Worm (Caenorhabditis elegans) whole organism, mixed stage, embryonic: ENCODE data around the gene Y42G9A.2.
A peak's percentile ranks its signal among the peaks of the same experiment; 100 is the strongest.

Source experiments
- bed-3 ChIP-seq: fragments of 200-800 bp; sonication (Bioruptor generic); optimal IDR thresholded peaks from 3 replicates; lab custom pipeline; 2018; ENCODE audit warnings: mild to moderate bottlenecking, missing genetic modification characterization, moderate library complexity, missing compliant biosample characterization
- blmp-1 ChIP-seq: fragments of 150-350 bp; optimal IDR thresholded peaks from 2 replicates; lab custom pipeline; 2014; ENCODE audit warnings: missing biosample characterization, missing genetic modification characterization
- ceh-39 ChIP-seq: fragments of 150-350 bp; optimal IDR thresholded peaks from 2 replicates; lab custom pipeline; 2014; ENCODE audit warnings: missing biosample characterization, missing genetic modification characterization
- ceh-43 ChIP-seq: fragments of 200-800 bp; sonication (Bioruptor generic); optimal IDR thresholded peaks from 2 replicates; lab custom pipeline; 2018; ENCODE audit warnings: mild to moderate bottlenecking, missing genetic modification characterization, moderate library complexity, missing compliant biosample characterization
- ceh-83 ChIP-seq: fragments of 200-800 bp; sonication (Bioruptor generic); optimal IDR thresholded peaks from 2 replicates; lab custom pipeline; 2018; ENCODE audit warnings: mild to moderate bottlenecking, missing genetic modification characterization, missing compliant biosample characterization
- ces-1 ChIP-seq: fragments of 150-350 bp; optimal IDR thresholded peaks from 2 replicates; lab custom pipeline; 2014; ENCODE audit warnings: missing biosample characterization, missing genetic modification reagents, missing genetic modification characterization
- drap-1 ChIP-seq: fragments of 200-800 bp; sonication (Bioruptor generic); optimal IDR thresholded peaks from 3 replicates; lab custom pipeline; 2018; ENCODE audit warnings: mild to moderate bottlenecking, missing genetic modification characterization, missing compliant biosample characterization
- elt-1 ChIP-seq: sonication (generic microtip); optimal IDR thresholded peaks from 2 replicates; lab custom pipeline; 2017; ENCODE audit warnings: missing genetic modification characterization, mild to moderate bottlenecking, missing compliant biosample characterization, antibody characterized with exemption, moderate library complexity, borderline replicate concordance; ENCODE audit not compliant: insufficient read depth
- elt-3 ChIP-seq: fragments of 150-350 bp; optimal IDR thresholded peaks from 2 replicates; lab custom pipeline; 2014; ENCODE audit warnings: missing biosample characterization, missing genetic modification characterization
- flh-1 ChIP-seq: fragments of 200-800 bp; sonication (Bioruptor generic); optimal IDR thresholded peaks from 2 replicates; lab custom pipeline; 2018; ENCODE audit warnings: mild to moderate bottlenecking, missing genetic modification characterization, moderate library complexity, missing compliant biosample characterization
- ham-2 ChIP-seq: fragments of 200-800 bp; sonication (Bioruptor generic); optimal IDR thresholded peaks from 2 replicates; lab custom pipeline; 2018; ENCODE audit warnings: mild to moderate bottlenecking, missing genetic modification characterization, missing compliant biosample characterization
- hlh-1 ChIP-seq: fragments of 150-350 bp; optimal IDR thresholded peaks from 2 replicates; lab custom pipeline; 2014; ENCODE audit warnings: missing biosample characterization, missing genetic modification reagents, missing genetic modification characterization
- lin-13 ChIP-seq: fragments of 150-350 bp; optimal IDR thresholded peaks from 2 replicates; lab custom pipeline; 2014; ENCODE audit warnings: missing biosample characterization, missing genetic modification characterization
- lin-32 ChIP-seq: fragments of 200-800 bp; sonication (Bioruptor generic); optimal IDR thresholded peaks from 2 replicates; lab custom pipeline; 2018; ENCODE audit warnings: mild to moderate bottlenecking, missing genetic modification characterization, missing compliant biosample characterization
- lsy-2 ChIP-seq: fragments of 150-350 bp; optimal IDR thresholded peaks from 2 replicates; lab custom pipeline; 2014; ENCODE audit warnings: missing biosample characterization, missing genetic modification characterization
- mab-5 ChIP-seq: fragments of 150-350 bp; optimal IDR thresholded peaks from 2 replicates; lab custom pipeline; 2014; ENCODE audit warnings: missing biosample characterization, missing genetic modification characterization
- mep-1 ChIP-seq: fragments of 150-350 bp; optimal IDR thresholded peaks from 2 replicates; lab custom pipeline; 2017; ENCODE audit warnings: missing biosample characterization, missing genetic modification reagents, missing genetic modification characterization, inconsistent platforms
- mls-2 ChIP-seq: sonication (generic microtip); optimal IDR thresholded peaks from 2 replicates; lab custom pipeline; 2016; ENCODE audit warnings: mild to moderate bottlenecking, missing genetic modification characterization, moderate library complexity, missing compliant biosample characterization
- nhr-12 ChIP-seq: fragments of 150-350 bp; optimal IDR thresholded peaks from 2 replicates; lab custom pipeline; 2014; ENCODE audit warnings: missing biosample characterization, missing genetic modification characterization
- nhr-2 ChIP-seq: fragments of 150-350 bp; optimal IDR thresholded peaks from 2 replicates; lab custom pipeline; 2014; ENCODE audit warnings: missing biosample characterization, missing genetic modification characterization
- nhr-76 ChIP-seq: sonication (generic microtip); optimal IDR thresholded peaks from 2 replicates; lab custom pipeline; 2017; ENCODE audit warnings: missing biosample characterization, missing genetic modification characterization
- pha-4 ChIP-seq: fragments of 150-350 bp; optimal IDR thresholded peaks from 2 replicates; lab custom pipeline; 2018; ENCODE audit warnings: missing biosample characterization, missing genetic modification reagents, missing genetic modification characterization
- sem-2 ChIP-seq: fragments of 200-800 bp; sonication (Bioruptor generic); optimal IDR thresholded peaks from 2 replicates; lab custom pipeline; 2018; ENCODE audit warnings: mild to moderate bottlenecking, missing genetic modification characterization, missing compliant biosample characterization
- snpc-4 ChIP-seq: fragments of 150-350 bp; optimal IDR thresholded peaks from 2 replicates; lab custom pipeline; 2014; ENCODE audit warnings: missing biosample characterization, missing genetic modification characterization
- sptf-1 ChIP-seq: sonication (generic microtip); optimal IDR thresholded peaks from 2 replicates; lab custom pipeline; 2017; ENCODE audit warnings: mild to moderate bottlenecking, missing genetic modification characterization, moderate library complexity, missing compliant biosample characterization
- tbx-8 ChIP-seq: fragments of 200-800 bp; sonication (Bioruptor generic); optimal IDR thresholded peaks from 2 replicates; lab custom pipeline; 2018; ENCODE audit warnings: mild to moderate bottlenecking, missing genetic modification characterization, moderate library complexity, missing compliant biosample characterization
- unc-120 ChIP-seq: sonication (generic microtip); optimal IDR thresholded peaks from 2 replicates; lab custom pipeline; 2017; ENCODE audit warnings: missing genetic modification characterization, missing compliant biosample characterization; ENCODE audit not compliant: poor library complexity, severe bottlenecking
- unc-39 ChIP-seq: fragments of 150-350 bp; optimal IDR thresholded peaks from 2 replicates; lab custom pipeline; 2014; ENCODE audit warnings: missing biosample characterization, missing genetic modification characterization
- unc-62 ChIP-seq: fragments of 150-350 bp; optimal IDR thresholded peaks from 2 replicates; lab custom pipeline; 2014; ENCODE audit warnings: missing biosample characterization, missing genetic modification reagents, missing genetic modification characterization

Y42G9A.2 gene

ce11 chrIII:6147903-6148302 lies at the start of gene Y42G9A.2:
Y42G9A.2 (plus strand) TSS chrIII:6148186.
- TF ChIP-seq mab-5 (tag; lab: Kevin White, UChicago) (no peak), lin-13 (tag; lab: Kevin White, UChicago) (no peak), mls-2 (no peak), ceh-83 (GFP tag; lab: Kevin White, UChicago) (no peak), ceh-39 (no peak)
- TF ChIP-seq, all 35 proteins: peak for 0

DNA sequence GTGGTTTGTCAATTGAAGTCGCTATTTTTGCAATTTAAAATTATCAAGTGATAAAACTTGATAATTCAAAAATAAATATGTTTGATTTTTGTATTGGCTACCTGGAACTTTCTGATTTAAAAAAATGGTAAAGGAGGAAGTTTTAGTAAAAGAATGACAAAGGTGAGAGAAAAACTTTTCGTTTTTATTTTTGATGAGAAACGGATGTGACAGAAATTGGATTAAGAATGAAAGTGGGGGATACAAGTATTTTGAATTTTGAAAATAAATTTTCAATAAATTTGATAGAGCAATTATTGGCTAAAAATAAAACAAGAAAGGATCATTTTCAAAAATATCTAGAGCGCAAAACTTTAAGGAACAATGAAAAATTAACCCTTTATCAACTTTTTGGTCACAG lies 45.2 kb upstream of the Y42G9A.2 start, which contains the start of gene C05D10.4:
Gene C05D10.4 (minus strand): TSS at position 101 of the 400 bp plus-strand sequence.
- no peak for TF ChIP-seq bed-3
- TF ChIP-seq snpc-4 (tag; lab: Kevin White, UChicago): no peak
- no peak for TF ChIP-seq nhr-12 (tag; lab: Kevin White, UChicago)
- no peak for TF ChIP-seq elt-3 (tag; lab: Kevin White, UChicago)
- no peak for TF ChIP-seq mep-1 (tag; lab: Kevin White, UChicago)
- TF ChIP-seq ceh-43 (GFP tag; lab: Kevin White, UChicago): no peak
- TF ChIP-seq mab-5 (tag; lab: Kevin White, UChicago): no peak
- no peak for TF ChIP-seq ces-1
- no peak for TF ChIP-seq ham-2 (GFP tag; lab: Kevin White, UChicago)
- TF ChIP-seq flh-1: no peak
- TF ChIP-seq lin-13 (tag; lab: Kevin White, UChicago): no peak
- no peak for TF ChIP-seq hlh-1 (tag; lab: Kevin White, UChicago)
- TF ChIP-seq blmp-1: no peak
- no peak for TF ChIP-seq lsy-2 (tag; lab: Kevin White, UChicago)
- no peak for TF ChIP-seq sptf-1 (tag; lab: Kevin White, UChicago)
- no peak for TF ChIP-seq elt-1 (tag; lab: Kevin White, UChicago)
- TF ChIP-seq drap-1 (GFP tag; lab: Kevin White, UChicago): no peak
- no peak for TF ChIP-seq nhr-2 (tag; lab: Kevin White, UChicago)
- no peak for TF ChIP-seq lin-32 (GFP tag; lab: Kevin White, UChicago)
- no peak for TF ChIP-seq pha-4 (tag; lab: Kevin White, UChicago)

DNA sequence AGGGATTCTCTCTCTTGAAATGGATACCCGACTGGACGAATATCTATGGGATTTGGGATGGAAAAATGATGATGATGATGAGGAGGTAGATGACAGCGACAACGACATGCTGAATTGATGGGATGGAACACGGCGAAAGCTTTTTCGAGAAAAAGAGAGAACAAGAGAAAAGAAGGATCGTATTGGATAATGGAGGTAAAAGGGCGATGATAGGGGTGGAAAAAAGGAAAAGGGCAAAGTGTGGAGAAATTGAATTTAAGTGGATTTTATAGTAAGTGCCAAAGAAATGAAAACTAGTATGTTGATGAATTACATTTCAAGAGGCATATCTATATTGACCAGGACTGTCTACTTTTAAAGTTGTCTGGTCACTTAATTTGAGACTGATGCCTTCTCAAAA lies 42.1 kb upstream of the Y42G9A.2 start:
- TF ChIP-seq unc-62 (GFP tag; lab: Kevin White, UChicago) (no peak), lin-32 (GFP tag; lab: Kevin White, UChicago) (no peak), sptf-1 (tag; lab: Kevin White, UChicago) (no peak), sem-2 (GFP tag; lab: Kevin White, UChicago) (no peak), tbx-8 (no peak), nhr-76 (tag; lab: Kevin White, UChicago) (no peak), lsy-2 (tag; lab: Kevin White, UChicago) (no peak), bed-3 (no peak), flh-1 (no peak), unc-120 (tag; lab: Kevin White, UChicago) (no peak), unc-39 (tag; lab: Kevin White, UChicago) (no peak), ces-1 (no peak), mls-2 (no peak)

- TF ChIP-seq ces-1 (peak; percentile 88), ham-2 (GFP tag; lab: Kevin White, UChicago) (no peak)
Observed at ce11 chrIII:6110187-6110586, 37.8 kb upstream of the Y42G9A.2 start.

ce11 chrIII:6116281-6116886 lies 31.6 kb upstream of the Y42G9A.2 start, which contains the start of gene nmt-1:
nmt-1 (minus strand) TSS chrIII:6116331.
- peak; percentile 53 for TF ChIP-seq lsy-2 (tag; lab: Kevin White, UChicago)
- no peak for TF ChIP-seq unc-62 (GFP tag; lab: Kevin White, UChicago)
- peak; percentile 73 for TF ChIP-seq ces-1
- TF ChIP-seq mep-1 (tag; lab: Kevin White, UChicago): peak; percentile 19

ce11 chrIII:6116981-6117380 lies 31.0 kb upstream of the Y42G9A.2 start:
- no peak for TF ChIP-seq ceh-43 (GFP tag; lab: Kevin White, UChicago)
- no peak for TF ChIP-seq ces-1
